Worm (Caenorhabditis elegans) whole organism, L3 larva: ENCODE results near the gene nas-19.

Source experiments
- ZK546.5 ChIP-seq: sonication (generic microtip); optimal IDR thresholded peaks from 2 replicates; lab custom pipeline; 2017; ENCODE audit warnings: missing biosample characterization, missing genetic modification characterization
- aly-2 ChIP-seq: fragments of 150-350 bp; optimal IDR thresholded peaks from 2 replicates; lab custom pipeline; 2014; ENCODE audit warnings: missing biosample characterization, missing genetic modification characterization
- ama-1 ChIP-seq: fragments of 150-350 bp; optimal IDR thresholded peaks from 2 replicates; lab custom pipeline; 2018
- ceh-16 ChIP-seq: sonication (generic microtip); optimal IDR thresholded peaks from 2 replicates; lab custom pipeline; 2017; ENCODE audit warnings: missing biosample characterization, missing genetic modification characterization
- ceh-28 ChIP-seq: fragments of 150-350 bp; optimal IDR thresholded peaks from 2 replicates; lab custom pipeline; 2014; ENCODE audit warnings: missing biosample characterization, missing genetic modification reagents, missing genetic modification characterization
- ceh-82 ChIP-seq: fragments of 150-350 bp; optimal IDR thresholded peaks from 2 replicates; lab custom pipeline; 2014; ENCODE audit warnings: missing biosample characterization, missing genetic modification characterization
- ceh-9 ChIP-seq: sonication (generic microtip); optimal IDR thresholded peaks from 2 replicates; lab custom pipeline; 2018; ENCODE audit warnings: missing biosample characterization, missing genetic modification characterization
- daf-12 ChIP-seq: fragments of 150-350 bp; optimal IDR thresholded peaks from 2 replicates; lab custom pipeline; 2014; ENCODE audit warnings: missing biosample characterization, missing genetic modification reagents, missing genetic modification characterization
- egl-5 ChIP-seq: fragments of 150-350 bp; optimal IDR thresholded peaks from 2 replicates; lab custom pipeline; 2017; ENCODE audit warnings: missing biosample characterization, missing genetic modification reagents, missing genetic modification characterization, inconsistent platforms
- elt-2 ChIP-seq: sonication (generic microtip); optimal IDR thresholded peaks from 2 replicates; lab custom pipeline; 2016; ENCODE audit warnings: missing genetic modification reagents, mild to moderate bottlenecking, missing genetic modification characterization, missing compliant biosample characterization
- elt-3 ChIP-seq, 3 experiments: fragments of 150-350 bp in 1 of 3; sonication (generic microtip) in 2 of 3; optimal IDR thresholded peaks; 2 replicates in 2 of 3; 4 replicates in 1 of 3; lab custom pipeline; 2014 to 2017; ENCODE audit warnings: missing biosample characterization in 3 of 3, missing genetic modification characterization in 3 of 3
- eor-1 ChIP-seq, 2 experiments: fragments of 150-350 bp; optimal IDR thresholded peaks; 2 replicates each; lab custom pipeline; 2014 to 2018; ENCODE audit warnings: missing biosample characterization in 2 of 2, missing genetic modification characterization in 2 of 2
- fkh-10 ChIP-seq: sonication (generic microtip); optimal IDR thresholded peaks from 2 replicates; lab custom pipeline; 2017; ENCODE audit warnings: missing biosample characterization, missing genetic modification reagents, missing genetic modification characterization
- fkh-2 ChIP-seq: fragments of 150-350 bp; optimal IDR thresholded peaks from 2 replicates; lab custom pipeline; 2014; ENCODE audit warnings: missing biosample characterization, missing genetic modification reagents, missing genetic modification characterization
- fos-1 ChIP-seq: fragments of 150-350 bp; optimal IDR thresholded peaks from 2 replicates; lab custom pipeline; 2014; ENCODE audit warnings: missing biosample characterization, missing genetic modification characterization
- hmg-11 ChIP-seq: sonication (generic microtip); optimal IDR thresholded peaks from 2 replicates; lab custom pipeline; 2016; ENCODE audit warnings: missing genetic modification characterization, missing compliant biosample characterization
- jun-1 ChIP-seq: fragments of 150-350 bp; optimal IDR thresholded peaks from 2 replicates; lab custom pipeline; 2014; ENCODE audit warnings: missing biosample characterization, missing genetic modification reagents, missing genetic modification characterization
- lin-15B ChIP-seq: fragments of 150-350 bp; optimal IDR thresholded peaks from 2 replicates; lab custom pipeline; 2014; ENCODE audit warnings: missing biosample characterization, missing genetic modification characterization
- lsy-12 ChIP-seq: sonication (generic microtip); optimal IDR thresholded peaks from 2 replicates; lab custom pipeline; 2016; ENCODE audit warnings: mild to moderate bottlenecking, missing genetic modification characterization, missing compliant biosample characterization
- mdl-1 ChIP-seq: fragments of 150-350 bp; optimal IDR thresholded peaks from 2 replicates; lab custom pipeline; 2014; ENCODE audit warnings: missing biosample characterization, missing genetic modification characterization
- mml-1 ChIP-seq: fragments of 150-350 bp; sonication (generic microtip); optimal IDR thresholded peaks from 3 replicates; lab custom pipeline; 2014; ENCODE audit warnings: missing biosample characterization, missing genetic modification characterization
- nfya-1 ChIP-seq: sonication (generic microtip); optimal IDR thresholded peaks from 2 replicates; lab custom pipeline; 2017; ENCODE audit warnings: missing genetic modification characterization, mild to moderate bottlenecking, missing compliant biosample characterization, antibody characterized with exemption, moderate library complexity; ENCODE audit not compliant: insufficient read depth
- nhr-12 ChIP-seq: fragments of 150-350 bp; optimal IDR thresholded peaks from 2 replicates; lab custom pipeline; 2014; ENCODE audit warnings: missing biosample characterization, missing genetic modification characterization
- nhr-25 ChIP-seq: sonication (generic microtip); optimal IDR thresholded peaks from 2 replicates; lab custom pipeline; 2017; ENCODE audit warnings: missing biosample characterization, missing genetic modification characterization
- nhr-28 ChIP-seq: fragments of 150-350 bp; optimal IDR thresholded peaks from 2 replicates; lab custom pipeline; 2014; ENCODE audit warnings: missing biosample characterization, missing genetic modification characterization
- nhr-76 ChIP-seq: fragments of 150-350 bp; sonication (generic microtip); optimal IDR thresholded peaks from 5 replicates; lab custom pipeline; 2014; ENCODE audit warnings: missing biosample characterization, missing genetic modification characterization
- nhr-77 ChIP-seq: fragments of 150-350 bp; optimal IDR thresholded peaks from 2 replicates; lab custom pipeline; 2014; ENCODE audit warnings: missing biosample characterization, missing genetic modification characterization
- pha-4 ChIP-seq: fragments of 150-350 bp; optimal IDR thresholded peaks from 2 replicates; lab custom pipeline; 2014; ENCODE audit warnings: missing biosample characterization, missing genetic modification reagents, missing genetic modification characterization
- pqm-1 ChIP-seq: fragments of 150-350 bp; optimal IDR thresholded peaks from 2 replicates; lab custom pipeline; 2017; ENCODE audit warnings: missing biosample characterization, missing genetic modification characterization, inconsistent platforms
- sea-2 ChIP-seq: fragments of 150-350 bp; sonication (generic microtip); optimal IDR thresholded peaks from 4 replicates; lab custom pipeline; 2014; ENCODE audit warnings: missing biosample characterization, missing genetic modification reagents, missing genetic modification characterization
- snpc-4 ChIP-seq: fragments of 150-350 bp; optimal IDR thresholded peaks from 2 replicates; lab custom pipeline; 2014; ENCODE audit warnings: missing biosample characterization, missing genetic modification characterization
- tbx-2 ChIP-seq: sonication (generic microtip); optimal IDR thresholded peaks from 2 replicates; lab custom pipeline; 2016; ENCODE audit warnings: mild to moderate bottlenecking, missing genetic modification characterization, missing compliant biosample characterization
- unc-39 ChIP-seq: sonication (generic microtip); optimal IDR thresholded peaks from 4 replicates; lab custom pipeline; 2017; ENCODE audit warnings: missing biosample characterization, missing genetic modification characterization
- unc-62 ChIP-seq: fragments of 150-350 bp; sonication (generic microtip); optimal IDR thresholded peaks from 4 replicates; lab custom pipeline; 2014; ENCODE audit warnings: missing biosample characterization, missing genetic modification reagents, missing genetic modification characterization
- ztf-11 ChIP-seq: fragments of 150-350 bp; optimal IDR thresholded peaks from 2 replicates; lab custom pipeline; 2014; ENCODE audit warnings: missing biosample characterization, missing genetic modification characterization
- ztf-4 ChIP-seq: fragments of 150-350 bp; optimal IDR thresholded peaks from 2 replicates; lab custom pipeline; 2014; ENCODE audit warnings: missing biosample characterization, missing genetic modification characterization

Gene nas-19

DNA sequence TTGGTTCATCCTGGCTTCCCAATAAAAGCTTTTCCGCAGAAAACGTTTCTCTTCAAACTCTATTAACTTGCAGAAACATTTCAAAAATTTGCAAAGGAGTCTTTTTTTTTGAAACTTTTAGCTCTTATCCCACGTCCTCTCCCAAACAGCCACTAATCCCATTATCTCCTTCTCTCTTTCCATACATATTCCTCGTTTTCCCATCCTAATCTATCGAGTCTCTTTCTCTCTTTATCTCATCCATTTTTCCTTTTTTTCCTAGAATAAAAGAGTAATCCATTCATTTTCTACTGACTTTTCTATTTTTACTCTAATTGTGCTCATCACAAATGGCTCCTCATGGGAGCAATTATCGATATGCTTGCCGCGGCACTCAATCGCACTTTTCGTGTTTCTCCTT is 26.2 kb upstream of the nas-19 start:
- no peak for TF ChIP-seq ztf-4 (tag; lab: Kevin White, UChicago)
- no peak for TF ChIP-seq fkh-2
- TF ChIP-seq fkh-10, result no peak
- TF ChIP-seq ceh-16, result no peak
- TF ChIP-seq ama-1 (lab: Kevin White, UChicago), result no peak
- no peak for TF ChIP-seq ceh-9
- no peak for TF ChIP-seq lin-15B (tag; lab: Kevin White, UChicago)
- TF ChIP-seq sea-2 (GFP tag; lab: Kevin White, UChicago), result no peak
- peak; percentile 9 for TF ChIP-seq nfya-1 (tag; lab: Kevin White, UChicago)
- no peak for TF ChIP-seq aly-2 (tag; lab: Kevin White, UChicago)
- no peak for TF ChIP-seq eor-1 (tag; optimal IDR thresholded peaks at IDR 0.05; lab: Kevin White, UChicago)
- TF ChIP-seq snpc-4 (tag; lab: Kevin White, UChicago), result no peak
- peak; percentile 42 for TF ChIP-seq tbx-2
- TF ChIP-seq nhr-12 (tag; lab: Kevin White, UChicago), result no peak
- no peak for TF ChIP-seq ZK546.5

ce11 chrV:11424565-11424964 is 22.1 kb upstream of the nas-19 start, which contains the start of gene T26H10.2:
TSS of gene T26H10.2 (minus strand) at chrV:11424665.
- TF ChIP-seq nhr-76 (no peak), mdl-1 (tag; lab: Kevin White, UChicago) (no peak), hmg-11 (tag; lab: Kevin White, UChicago) (no peak), aly-2 (tag; lab: Kevin White, UChicago) (no peak), lsy-12 (tag; lab: Kevin White, UChicago) (no peak), nhr-12 (tag; lab: Kevin White, UChicago) (no peak), fkh-2 (no peak), ceh-16 (no peak), ceh-82 (tag; lab: Kevin White, UChicago) (no peak), tbx-2 (no peak), ama-1 (lab: Kevin White, UChicago) (no peak), lin-15B (tag; lab: Kevin White, UChicago) (no peak), daf-12 (tag; lab: Kevin White, UChicago) (no peak), ztf-4 (tag; lab: Kevin White, UChicago) (no peak), pqm-1 (no peak), nhr-77 (no peak)

ce11 chrV:11421605-11422004 is 19.1 kb upstream of the nas-19 start, which contains the start of gene des-2:
TSS of gene des-2 (minus strand) at chrV:11421705.
- no peak for TF ChIP-seq nhr-28
- no peak for TF ChIP-seq fos-1 (tag; lab: Kevin White, UChicago)
- no peak for TF ChIP-seq elt-2 (tag; lab: Kevin White, UChicago)
- TF ChIP-seq, all 47 proteins: peak for 0

DNA sequence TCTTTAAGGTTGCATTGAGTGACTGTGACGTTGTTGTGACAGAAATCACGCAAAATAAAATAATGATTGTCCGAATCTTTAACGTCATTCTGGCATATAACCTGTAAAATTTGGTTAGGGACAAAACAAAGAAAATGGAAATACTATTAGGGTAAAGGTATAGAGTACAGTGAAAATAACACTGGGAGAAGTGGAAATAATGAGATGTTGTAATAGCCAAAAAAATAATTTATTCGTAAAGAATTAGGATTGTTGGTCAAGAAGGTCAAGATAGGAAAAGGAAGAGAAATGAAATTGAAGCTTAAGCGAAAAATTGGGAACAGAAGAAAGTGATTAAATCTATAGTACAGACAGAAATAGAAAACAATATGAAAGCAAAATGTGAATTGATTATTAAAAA is 12.5 kb upstream of the nas-19 start, which contains the start of gene deg-3:
Gene deg-3, minus strand, starts transcription at position 101 of the 400 bp plus-strand sequence.
- TF ChIP-seq ceh-28 (tag; lab: Kevin White, UChicago) (no peak), mdl-1 (tag; lab: Kevin White, UChicago) (no peak), nfya-1 (tag; lab: Kevin White, UChicago) (no peak), egl-5 (tag; lab: Kevin White, UChicago) (no peak), ceh-16 (no peak), fkh-2 (no peak), nhr-25 (no peak), unc-39 (tag; lab: Kevin White, UChicago) (no peak), eor-1 (tag; optimal IDR thresholded peaks at IDR 0.05; lab: Kevin White, UChicago) (no peak), sea-2 (GFP tag; lab: Kevin White, UChicago) (no peak), nhr-77 (no peak)

DNA sequence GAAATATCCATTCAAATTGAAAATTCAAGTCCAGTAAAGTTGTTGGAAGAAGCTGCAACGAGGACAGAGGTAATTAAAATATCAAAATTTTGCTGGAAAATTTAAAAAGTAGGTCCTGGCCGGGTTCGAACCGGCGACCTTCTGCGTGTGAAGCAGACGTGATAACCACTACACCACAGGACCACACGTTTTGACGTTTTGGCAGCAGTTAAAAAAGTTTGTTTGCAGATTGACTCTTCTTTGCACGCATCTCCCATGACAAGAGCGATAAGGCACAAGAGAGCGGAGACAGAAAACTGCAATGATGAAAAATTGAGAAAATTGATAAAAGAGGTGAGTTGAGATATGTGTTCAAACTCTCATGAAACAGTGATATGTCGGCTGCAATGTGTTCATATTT is 9.6 kb upstream of the nas-19 start:
- no peak for TF ChIP-seq ZK546.5
- no peak for TF ChIP-seq fkh-10
- TF ChIP-seq ztf-11 (tag; lab: Kevin White, UChicago), result no peak
- peak; percentile 58 for TF ChIP-seq jun-1 (tag; lab: Kevin White, UChicago)
- no peak for TF ChIP-seq nhr-28
- no peak for TF ChIP-seq mml-1 (tag; lab: Kevin White, UChicago)
- no peak for TF ChIP-seq aly-2 (tag; lab: Kevin White, UChicago)
- no peak for TF ChIP-seq eor-1 (tag; optimal IDR thresholded peaks at IDR 0.05; lab: Kevin White, UChicago)
- TF ChIP-seq lin-15B (tag; lab: Kevin White, UChicago), result no peak
- no peak for TF ChIP-seq pha-4
- peak; percentile 14 for TF ChIP-seq snpc-4 (tag; lab: Kevin White, UChicago)
- peak; percentile 2 for TF ChIP-seq lsy-12 (tag; lab: Kevin White, UChicago)
- TF ChIP-seq elt-3 (tag; optimal IDR thresholded peaks at IDR 0.05; lab: Kevin White, UChicago), result no peak
- peak; percentile 60 for TF ChIP-seq pqm-1
- TF ChIP-seq unc-62, result no peak
- no peak for TF ChIP-seq nhr-76
- peak; percentile 79 for TF ChIP-seq elt-2 (tag; lab: Kevin White, UChicago)
- no peak for TF ChIP-seq nhr-25
